Fruit fly (Drosophila melanogaster): Measurements from ENCODE around the gene CG5938.

DNA sequence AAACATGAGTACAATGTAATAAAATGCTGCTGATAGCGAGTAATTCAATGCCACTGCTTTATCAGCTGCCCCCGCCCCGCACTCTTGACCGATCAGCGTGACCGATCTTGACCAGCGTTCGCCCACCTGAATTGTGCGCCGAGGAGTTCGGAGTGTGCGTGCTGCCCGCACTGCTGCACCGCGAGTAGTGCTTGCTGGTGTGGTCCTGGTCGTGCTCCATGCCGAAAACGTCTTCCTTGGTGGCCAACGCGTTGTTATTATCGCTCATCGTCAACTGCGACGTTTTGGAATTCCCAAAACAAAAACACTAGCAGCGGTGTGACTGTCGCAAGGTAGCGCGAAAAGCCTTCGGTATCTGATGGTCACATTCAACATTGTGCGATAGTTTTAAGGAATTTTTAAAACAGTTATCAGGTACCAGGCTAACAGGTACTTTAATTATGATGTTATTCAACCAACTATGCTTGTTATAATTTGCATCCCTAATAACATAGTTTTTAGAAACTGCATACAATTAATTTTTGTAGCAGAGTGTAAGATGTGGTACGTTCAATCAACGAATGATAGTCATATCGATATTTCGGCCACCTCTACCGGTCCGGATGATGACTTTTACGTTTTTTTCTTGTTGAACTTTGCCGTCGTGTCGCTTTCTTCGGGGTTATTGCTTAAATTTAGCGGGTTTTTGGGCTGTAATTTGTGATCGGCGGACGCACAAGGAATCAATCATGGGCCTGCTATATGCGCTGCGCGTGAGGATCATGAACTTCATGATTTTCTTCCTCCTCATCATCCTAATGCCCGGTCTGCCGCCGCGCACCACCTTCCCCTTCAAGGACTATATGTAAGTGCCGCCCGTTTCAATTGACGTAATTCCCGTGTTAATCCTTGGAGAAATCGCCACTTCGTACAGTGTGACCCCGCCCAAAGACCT lies 13.9 kb downstream of the CG5938 start, which contains the start of the genes bigmax and Hmu:
- TF ChIP-seq Hr78 (GFP tag; optimal IDR thresholded peaks at IDR 0.05) = no peak
- peak; percentile 83 for TF ChIP-seq fru (GFP tag; optimal IDR thresholded peaks at IDR 0.05)
- peak; percentile 75 for TF ChIP-seq Sp1 (GFP tag; optimal IDR thresholded peaks at IDR 0.05)
- peak; percentile 63 for TF ChIP-seq psq (GFP tag; optimal IDR thresholded peaks at IDR 0.05)
- TF ChIP-seq h (GFP tag; optimal IDR thresholded peaks at IDR 0.05) = peak; percentile 85
- TF ChIP-seq CG32264 (GFP tag; optimal IDR thresholded peaks at IDR 0.05) = peak; percentile 71
- TF ChIP-seq usp (GFP tag; optimal IDR thresholded peaks at IDR 0.05) = no peak
- TF ChIP-seq lola (GFP tag; optimal IDR thresholded peaks at IDR 0.05) = no peak
- TF ChIP-seq dsf (GFP tag; optimal IDR thresholded peaks at IDR 0.05; ENCODE audit: borderline replicate concordance) = peak; percentile 82
